Worm (Caenorhabditis elegans): ENCODE measurements around the gene C37C3.2.

C37C3.2 gene

ce11 chrV:7826917-7827316 lies 28.8 kb upstream of the C37C3.2 start, which contains the start of gene mig-6:
Gene mig-6 (plus strand): TSS chrV:7827217.
- TF ChIP-seq him-1 (tag; optimal IDR thresholded peaks at IDR 0.05) = no peak
- no peak for TF ChIP-seq W03F9.2 (tag; optimal IDR thresholded peaks at IDR 0.05)
- TF ChIP-seq dao-5 (tag; optimal IDR thresholded peaks at IDR 0.05) = no peak

ce11 chrV:7830952-7831351 lies 24.8 kb upstream of the C37C3.2 start:
- TF ChIP-seq W03F9.2 (tag; optimal IDR thresholded peaks at IDR 0.05) = no peak
- TF ChIP-seq dao-5 (tag; optimal IDR thresholded peaks at IDR 0.05) = no peak
- no peak for TF ChIP-seq him-1 (tag; optimal IDR thresholded peaks at IDR 0.05)

- TF ChIP-seq dao-5 (tag; optimal IDR thresholded peaks at IDR 0.05) = no peak
- no peak for TF ChIP-seq him-1 (tag; optimal IDR thresholded peaks at IDR 0.05)
- no peak for TF ChIP-seq W03F9.2 (tag; optimal IDR thresholded peaks at IDR 0.05)
Observed at ce11 chrV:7836911-7837310, 18.8 kb upstream of the C37C3.2 start, which contains the start of gene txt-5. Gene txt-5 (minus strand): TSS chrV:7837134.

ce11 chrV:7837809-7838208 lies 17.9 kb upstream of the C37C3.2 start, which contains the start of gene ttr-33:
Gene ttr-33 (minus strand): TSS chrV:7837909.
- TF ChIP-seq W03F9.2 (tag; optimal IDR thresholded peaks at IDR 0.05) (no peak), him-1 (tag; optimal IDR thresholded peaks at IDR 0.05) (no peak), dao-5 (tag; optimal IDR thresholded peaks at IDR 0.05) (no peak)

- TF ChIP-seq him-1 (tag; optimal IDR thresholded peaks at IDR 0.05) (no peak), dao-5 (tag; optimal IDR thresholded peaks at IDR 0.05) (no peak), W03F9.2 (tag; optimal IDR thresholded peaks at IDR 0.05) (no peak)
Observed at ce11 chrV:7839485-7839884, 16.3 kb upstream of the C37C3.2 start, which contains the start of gene C37C3.12. Gene C37C3.12 (minus strand): TSS chrV:7839585.

ce11 chrV:7842228-7842627 lies 13.5 kb upstream of the C37C3.2 start, which contains the start of gene grd-8:
Gene grd-8 (plus strand): TSS chrV:7842528.
- no peak for TF ChIP-seq dao-5 (tag; optimal IDR thresholded peaks at IDR 0.05)
- TF ChIP-seq him-1 (tag; optimal IDR thresholded peaks at IDR 0.05) = no peak
- no peak for TF ChIP-seq W03F9.2 (tag; optimal IDR thresholded peaks at IDR 0.05)

ce11 chrV:7847170-7847569 lies 8.6 kb upstream of the C37C3.2 start, which contains the start of gene memo-1:
Gene memo-1 (minus strand): TSS chrV:7847171.
- TF ChIP-seq W03F9.2 (tag; optimal IDR thresholded peaks at IDR 0.05) = no peak
- TF ChIP-seq dao-5 (tag; optimal IDR thresholded peaks at IDR 0.05) = no peak
- no peak for TF ChIP-seq him-1 (tag; optimal IDR thresholded peaks at IDR 0.05)

ce11 chrV:7847687-7848086 lies 8.1 kb upstream of the C37C3.2 start:
- TF ChIP-seq him-1 (tag; optimal IDR thresholded peaks at IDR 0.05) = no peak
- no peak for TF ChIP-seq W03F9.2 (tag; optimal IDR thresholded peaks at IDR 0.05)
- TF ChIP-seq dao-5 (tag; optimal IDR thresholded peaks at IDR 0.05) = no peak

- TF ChIP-seq dao-5 (tag; optimal IDR thresholded peaks at IDR 0.05) = no peak
- no peak for TF ChIP-seq W03F9.2 (tag; optimal IDR thresholded peaks at IDR 0.05)
- no peak for TF ChIP-seq him-1 (tag; optimal IDR thresholded peaks at IDR 0.05)
Observed at ce11 chrV:7848251-7848650, 7.5 kb upstream of the C37C3.2 start.

- TF ChIP-seq dao-5 (tag; optimal IDR thresholded peaks at IDR 0.05) (no peak), him-1 (tag; optimal IDR thresholded peaks at IDR 0.05) (no peak), W03F9.2 (tag; optimal IDR thresholded peaks at IDR 0.05) (no peak)
Observed at ce11 chrV:7852078-7852477, 3.7 kb upstream of the C37C3.2 start.

- TF ChIP-seq dao-5 (tag; optimal IDR thresholded peaks at IDR 0.05) (no peak), W03F9.2 (tag; optimal IDR thresholded peaks at IDR 0.05) (peak; percentile 59), him-1 (tag; optimal IDR thresholded peaks at IDR 0.05) (no peak)
Observed at ce11 chrV:7853900-7854299, 1.8 kb upstream of the C37C3.2 start.

- TF ChIP-seq W03F9.2 (tag; optimal IDR thresholded peaks at IDR 0.05) = peak; percentile 31
- no peak for TF ChIP-seq him-1 (tag; optimal IDR thresholded peaks at IDR 0.05)
Observed at ce11 chrV:7854603-7855002, 1.1 kb upstream of the C37C3.2 start, which contains the start of the genes C37C3.9 and C37C3.18. Gene C37C3.9 (minus strand): TSS chrV:7854700. Gene C37C3.18 (plus strand): TSS chrV:7854993.

- no peak for TF ChIP-seq him-1 (tag; optimal IDR thresholded peaks at IDR 0.05)
Observed at ce11 chrV:7856641-7857040, 897 bp downstream of the C37C3.2 start.

ce11 chrV:7857931-7858330 lies 2.2 kb downstream of the C37C3.2 start, which contains the start of gene C37C3.1:
Gene C37C3.1 (plus strand): TSS chrV:7857963.
- TF ChIP-seq W03F9.2 (tag; optimal IDR thresholded peaks at IDR 0.05) = no peak
- no peak for TF ChIP-seq him-1 (tag; optimal IDR thresholded peaks at IDR 0.05)
- TF ChIP-seq dao-5 (tag; optimal IDR thresholded peaks at IDR 0.05) = no peak

- TF ChIP-seq dao-5 (tag; optimal IDR thresholded peaks at IDR 0.05) (no peak), W03F9.2 (tag; optimal IDR thresholded peaks at IDR 0.05) (no peak), him-1 (tag; optimal IDR thresholded peaks at IDR 0.05) (no peak)
Observed at ce11 chrV:7861792-7862191, 6.0 kb downstream of the C37C3.2 start, which contains the start of gene C37C3.17. Gene C37C3.17 (minus strand): TSS chrV:7861892.
